Fruit fly (Drosophila melanogaster): Measurements from ENCODE around the gene Spt6.

Gene Spt6

DNA sequence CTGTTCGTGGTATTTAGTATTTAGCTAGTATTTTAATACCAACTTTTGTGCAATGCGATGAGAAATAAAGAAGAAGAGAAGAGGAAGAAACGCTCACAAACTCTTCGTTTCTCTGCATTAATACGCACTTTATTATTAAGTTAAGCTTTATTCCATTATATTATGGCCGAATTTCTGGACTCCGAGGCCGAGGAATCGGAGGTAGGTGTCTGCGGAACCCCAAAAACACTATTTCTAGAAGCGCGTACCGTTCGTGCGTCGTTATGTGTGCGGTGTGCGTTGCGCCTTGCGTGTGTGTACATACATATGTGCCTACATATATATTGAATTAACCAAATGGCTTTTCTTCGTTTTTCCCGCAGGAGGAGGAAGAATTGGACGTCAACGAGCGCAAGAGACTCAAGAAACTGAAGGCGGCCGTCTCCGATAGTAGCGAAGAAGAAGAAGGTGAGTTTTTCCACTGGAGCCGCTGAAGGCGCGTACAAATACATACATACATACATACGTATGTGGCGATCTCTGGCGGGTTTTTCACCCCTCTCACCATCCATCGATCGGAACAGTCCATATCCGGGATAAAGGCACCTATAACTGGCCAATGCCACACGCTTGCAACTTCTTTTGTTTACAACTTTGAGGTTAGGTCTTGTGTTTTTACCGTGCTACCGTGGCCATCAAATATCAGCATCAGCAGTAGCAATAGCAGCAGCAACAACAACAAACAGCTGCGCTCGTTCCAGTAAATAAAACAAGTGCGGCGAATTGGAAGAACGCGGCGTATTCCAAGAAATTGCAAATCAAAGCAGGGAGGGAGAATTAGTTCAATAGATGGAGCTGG is at the start of gene Spt6:
Spt6 (plus strand) TSS at position 53 of the 838 bp plus-strand sequence.
- TF ChIP-seq CG8478 (optimal IDR thresholded peaks at IDR 0.05) = no peak

DNA sequence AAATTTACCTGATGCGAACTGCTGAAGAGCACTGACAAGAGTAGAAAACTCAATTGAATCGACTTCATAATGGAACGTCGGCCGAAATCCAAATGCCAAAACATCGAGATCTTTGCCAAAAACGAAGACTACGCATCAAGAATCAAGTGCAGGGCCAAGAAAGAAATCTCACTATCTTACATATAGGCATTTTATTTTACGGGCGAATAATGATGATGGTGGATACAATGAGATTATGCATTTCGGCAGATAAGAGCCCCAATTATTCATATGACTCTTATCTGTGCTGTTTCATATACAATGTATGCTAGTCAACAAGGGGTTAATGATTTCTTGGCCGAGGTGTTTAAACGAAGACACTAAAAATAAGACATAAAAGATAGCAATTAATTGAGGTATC is 48.4 kb upstream of the Spt6 start, which contains the start of gene Btnd:
Btnd (minus strand) TSS at position 101 of the 400 bp plus-strand sequence.
- TF ChIP-seq CG8478 (optimal IDR thresholded peaks at IDR 0.05) (no peak), CTCF (optimal IDR thresholded peaks at IDR 0.05) (no peak)

DNA sequence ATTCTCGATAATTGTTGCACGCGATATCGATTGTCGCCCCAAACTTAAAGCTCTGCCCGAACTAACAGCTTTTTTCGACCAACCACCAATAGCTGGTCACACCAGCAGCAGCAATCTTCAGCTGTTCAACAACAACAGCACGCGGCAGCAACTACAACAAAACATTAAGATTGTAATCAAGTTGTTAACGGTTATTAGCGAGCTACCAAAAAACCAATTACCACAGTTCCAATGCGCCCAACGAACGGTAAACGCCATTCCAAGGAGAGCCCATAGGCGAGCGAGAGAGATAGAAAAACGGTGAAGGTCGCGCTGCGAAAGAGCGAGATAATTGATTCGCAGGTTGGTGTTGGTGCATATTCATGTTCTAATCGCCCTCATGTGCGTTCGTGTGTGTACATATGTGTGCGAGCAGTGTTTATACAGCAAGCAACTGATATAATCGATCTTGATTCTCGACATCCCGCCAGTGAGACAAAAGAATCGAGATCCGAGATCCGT is 47.7 kb upstream of the Spt6 start, which contains the start of gene Efr:
Efr (plus strand) TSS at position 113 of the 501 bp plus-strand sequence.
- no peak for TF ChIP-seq CG8478 (optimal IDR thresholded peaks at IDR 0.05)
- no peak for TF ChIP-seq CTCF (optimal IDR thresholded peaks at IDR 0.05)

DNA sequence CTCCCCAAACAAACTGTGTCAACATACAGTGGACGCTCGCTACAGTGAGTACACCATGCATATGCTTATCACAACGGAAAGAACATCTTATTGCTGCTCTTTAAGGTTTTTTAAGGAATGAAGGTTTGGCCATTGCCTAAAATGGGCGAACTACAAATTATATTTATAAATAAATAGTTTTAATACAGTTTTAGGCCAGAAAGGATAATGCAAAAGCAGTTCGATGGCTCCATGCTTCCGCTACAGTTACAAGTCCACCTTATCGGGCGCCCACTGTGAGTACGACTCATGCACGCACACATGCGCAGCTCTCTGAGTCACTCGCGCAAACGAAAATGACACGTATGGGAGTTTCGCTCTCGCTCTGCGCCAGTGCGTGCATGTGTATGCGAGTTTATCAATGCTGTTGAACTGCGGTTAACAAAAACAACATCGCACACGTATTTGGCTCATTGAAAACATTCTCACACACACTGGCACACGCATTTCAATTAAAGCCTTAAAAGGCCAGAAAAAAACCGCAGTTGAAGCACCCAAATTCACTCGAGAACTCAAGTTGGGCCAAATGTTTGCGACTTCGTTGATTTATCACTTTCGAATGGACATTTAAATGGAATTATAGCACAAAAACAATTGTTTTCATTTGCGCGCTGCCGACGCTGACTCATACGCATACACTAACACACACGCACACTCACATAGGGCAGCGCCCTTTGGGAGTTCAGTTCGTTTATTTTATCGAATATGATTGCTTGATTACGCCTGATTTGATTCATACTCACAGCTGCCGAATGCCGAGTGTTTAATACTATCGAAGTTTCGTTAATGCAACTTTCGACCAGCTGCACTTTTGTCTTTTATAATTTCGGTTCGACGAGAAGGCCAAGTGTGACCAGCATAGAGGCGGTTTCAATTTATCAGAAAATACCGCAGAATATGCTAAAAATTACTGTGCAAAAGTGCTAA is 43.1 kb upstream of the Spt6 start, which contains the start of gene sqh:
sqh (minus strand) TSS at position 916 of the 966 bp plus-strand sequence.
- TF ChIP-seq CTCF (optimal IDR thresholded peaks at IDR 0.05) = no peak
- TF ChIP-seq CG8478 (optimal IDR thresholded peaks at IDR 0.05) = no peak

DNA sequence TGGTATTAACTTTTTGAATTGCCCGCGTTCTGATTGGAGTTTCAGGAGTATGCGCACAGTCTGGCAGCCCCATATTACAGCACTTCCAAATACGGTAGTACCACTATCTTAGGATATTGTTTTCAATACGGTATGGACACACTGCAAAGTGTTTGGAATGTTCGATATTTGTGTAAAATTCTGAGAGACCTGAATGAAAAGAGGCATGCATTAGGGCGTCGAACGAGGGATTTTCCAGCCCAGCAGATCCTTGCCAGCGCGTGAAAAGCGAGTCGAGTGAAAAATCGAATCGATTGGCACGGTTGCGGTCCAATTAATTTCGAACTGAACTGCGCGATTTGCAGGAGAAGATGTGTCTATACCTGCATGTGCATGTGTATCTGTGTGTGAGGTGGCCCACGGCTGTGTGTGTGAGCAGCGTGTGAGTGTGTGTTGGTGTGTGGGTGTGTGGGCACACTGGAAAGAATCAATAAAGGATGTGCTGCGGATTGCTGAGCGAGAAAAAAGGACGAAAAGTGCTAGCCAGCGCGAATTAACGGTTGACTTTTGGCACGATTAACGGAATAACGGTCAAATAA is 42.0 kb upstream of the Spt6 start, which contains the start of gene dtn:
dtn (plus strand) TSS at position 176 of the 578 bp plus-strand sequence.
- TF ChIP-seq CG8478 (optimal IDR thresholded peaks at IDR 0.05) = no peak
- no peak for TF ChIP-seq CTCF (optimal IDR thresholded peaks at IDR 0.05)

DNA sequence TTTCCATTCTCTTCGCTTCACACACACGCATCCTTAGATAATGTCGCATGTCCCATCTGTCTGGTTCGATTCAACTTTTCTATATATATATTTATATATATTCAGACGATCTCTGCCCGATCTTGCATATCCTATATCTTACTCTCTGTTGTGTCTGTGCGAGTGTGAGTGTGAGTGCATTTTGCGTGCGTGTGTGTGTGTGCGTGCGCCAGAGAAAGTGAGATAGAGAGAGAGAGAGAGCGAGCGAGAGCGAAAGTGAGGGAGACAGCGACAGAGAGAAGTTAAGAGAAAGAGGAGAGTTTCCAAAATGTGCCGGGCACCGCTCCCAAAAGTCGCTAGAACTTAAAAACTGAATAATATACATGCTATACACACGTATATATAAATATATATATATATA is 35.8 kb upstream of the Spt6 start:
- no peak for TF ChIP-seq CG8478 (optimal IDR thresholded peaks at IDR 0.05)
- TF ChIP-seq CTCF (optimal IDR thresholded peaks at IDR 0.05) = no peak

DNA sequence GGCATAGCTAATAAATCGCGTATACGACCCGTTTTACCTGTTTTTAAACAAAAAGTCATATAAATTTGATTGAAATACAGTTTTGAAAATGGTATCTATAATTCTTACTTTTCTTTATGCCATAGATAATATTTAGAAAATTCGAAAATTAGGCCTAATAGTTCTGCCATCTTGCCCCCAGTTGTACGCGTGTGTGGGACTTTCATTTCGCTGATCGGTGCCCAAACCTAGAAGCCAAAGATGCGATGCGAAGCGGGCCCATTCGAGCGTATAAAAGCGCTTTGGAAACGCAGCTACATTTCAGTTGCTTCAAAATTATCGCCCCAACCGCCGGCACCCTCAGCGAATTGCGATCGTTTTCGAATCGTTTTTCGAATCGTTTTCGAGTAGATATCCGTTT is 30.6 kb upstream of the Spt6 start, which contains the start of gene CG14445:
CG14445 (plus strand) TSS at position 301 of the 400 bp plus-strand sequence.
- TF ChIP-seq CG8478 (optimal IDR thresholded peaks at IDR 0.05) (no peak), CTCF (optimal IDR thresholded peaks at IDR 0.05) (no peak)

DNA sequence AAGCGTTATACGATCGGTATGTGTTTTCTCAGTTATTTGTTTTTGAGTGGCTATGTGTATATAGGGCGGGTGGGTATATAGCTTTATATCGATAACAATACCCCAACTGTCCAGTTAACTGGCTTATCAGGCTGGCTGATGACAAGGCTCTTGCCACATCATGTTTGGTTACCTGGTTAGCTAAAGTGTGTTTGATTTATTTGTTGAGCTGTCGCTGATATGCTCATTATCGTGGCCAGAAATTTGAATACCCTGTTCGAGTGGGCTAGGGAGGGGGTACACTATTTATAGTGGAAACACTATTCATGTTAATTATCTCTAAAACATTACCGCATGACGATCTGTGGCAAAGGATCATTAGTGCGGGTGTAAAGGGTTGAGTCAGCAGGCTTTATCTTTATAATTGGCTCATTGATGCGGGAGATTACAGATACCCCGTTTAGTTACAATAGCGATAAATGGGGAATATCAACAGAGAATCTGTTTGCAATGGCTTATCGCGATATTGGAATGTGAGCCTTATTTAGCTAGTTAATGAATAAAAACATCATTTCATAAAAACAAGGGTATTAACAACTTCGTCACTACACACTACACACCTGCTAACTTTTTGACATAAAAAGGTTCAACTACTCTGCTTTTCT is 14.6 kb upstream of the Spt6 start:
- no peak for TF ChIP-seq CTCF (optimal IDR thresholded peaks at IDR 0.05)
- TF ChIP-seq CG8478 (optimal IDR thresholded peaks at IDR 0.05) = no peak

DNA sequence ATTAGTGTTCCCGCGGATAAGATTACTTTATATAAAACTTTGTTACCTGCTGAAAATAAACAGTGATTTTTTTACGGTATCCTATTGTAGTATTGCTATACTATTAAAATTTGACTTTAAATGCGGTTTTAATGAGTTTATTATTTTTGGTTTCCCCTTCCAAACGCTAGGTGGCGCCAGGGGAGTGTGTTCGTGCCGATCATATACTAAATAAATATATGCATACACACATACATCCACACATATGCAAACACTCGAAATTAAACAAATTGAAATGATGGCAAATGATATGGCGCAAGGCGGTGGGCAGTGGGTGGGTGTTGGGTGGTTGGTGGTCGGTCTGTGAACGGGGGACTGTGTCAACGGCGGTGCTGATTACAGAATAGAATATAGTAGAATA is 13.9 kb upstream of the Spt6 start:
- TF ChIP-seq CG8478 (optimal IDR thresholded peaks at IDR 0.05) (no peak), CTCF (optimal IDR thresholded peaks at IDR 0.05) (peak; percentile 65 to 79)

DNA sequence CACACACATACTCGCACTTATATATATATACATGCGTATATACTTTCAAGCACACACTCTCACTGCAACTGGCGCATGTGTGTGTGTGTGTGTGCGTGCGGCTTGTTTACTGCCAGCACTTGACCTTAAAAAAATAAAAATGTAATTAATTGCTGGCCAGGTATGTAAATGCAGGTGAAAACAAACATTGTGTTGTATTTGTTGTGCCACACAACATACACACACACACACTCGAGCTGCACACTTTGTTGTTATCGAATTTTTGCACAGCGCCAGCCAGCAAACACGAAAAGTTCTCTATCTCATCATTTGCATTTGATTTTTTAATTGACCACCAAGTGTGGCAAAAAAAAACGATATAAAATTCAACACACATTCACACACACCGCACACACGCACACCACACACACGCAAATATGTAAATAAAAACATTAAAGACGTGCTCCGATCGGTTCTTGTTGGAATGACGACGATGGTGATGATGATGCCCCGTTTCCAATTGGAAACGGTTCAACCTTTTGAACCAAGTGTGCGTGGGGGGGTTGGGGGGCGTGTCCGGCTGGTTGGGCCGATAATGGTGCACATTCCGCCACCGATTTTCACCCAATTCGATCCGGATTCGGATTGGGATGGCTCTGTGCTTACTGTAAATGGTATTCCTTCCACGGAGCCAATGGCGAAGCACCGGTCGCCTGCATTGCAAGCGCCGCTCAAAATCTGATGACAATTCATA is 12.8 kb upstream of the Spt6 start:
- no peak for TF ChIP-seq CG8478 (optimal IDR thresholded peaks at IDR 0.05)
- TF ChIP-seq CTCF (optimal IDR thresholded peaks at IDR 0.05) = no peak

DNA sequence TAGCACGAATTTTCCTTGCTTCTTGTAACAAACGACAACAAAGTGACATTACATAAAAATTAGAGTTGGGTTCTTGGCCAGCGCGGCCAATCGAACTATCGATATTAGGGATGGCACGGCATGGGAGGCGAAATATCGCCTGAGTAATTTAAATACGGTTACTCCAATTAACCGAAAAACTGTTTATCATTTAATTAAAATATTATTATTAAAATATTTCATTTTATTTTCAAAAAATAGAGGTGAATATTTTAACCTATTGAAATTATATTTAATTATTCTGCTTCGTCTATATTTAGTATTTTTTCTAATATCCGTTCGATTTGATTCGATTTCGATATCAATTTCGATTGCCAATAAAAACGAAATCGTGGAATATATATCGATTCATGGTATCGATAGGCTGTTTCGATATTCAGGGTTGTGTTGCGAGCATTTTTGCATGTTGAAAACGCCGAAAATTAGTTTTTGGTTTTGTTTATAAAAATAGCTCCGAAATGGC is 12.1 kb upstream of the Spt6 start, which contains the start of the genes Rbcn-3A and Spx:
Rbcn-3A (minus strand) TSS at position 74 of the 502 bp plus-strand sequence.
Spx (plus strand) TSS at position 409 of the 502 bp plus-strand sequence.
- no peak for TF ChIP-seq CTCF (optimal IDR thresholded peaks at IDR 0.05)
- no peak for TF ChIP-seq CG8478 (optimal IDR thresholded peaks at IDR 0.05)

DNA sequence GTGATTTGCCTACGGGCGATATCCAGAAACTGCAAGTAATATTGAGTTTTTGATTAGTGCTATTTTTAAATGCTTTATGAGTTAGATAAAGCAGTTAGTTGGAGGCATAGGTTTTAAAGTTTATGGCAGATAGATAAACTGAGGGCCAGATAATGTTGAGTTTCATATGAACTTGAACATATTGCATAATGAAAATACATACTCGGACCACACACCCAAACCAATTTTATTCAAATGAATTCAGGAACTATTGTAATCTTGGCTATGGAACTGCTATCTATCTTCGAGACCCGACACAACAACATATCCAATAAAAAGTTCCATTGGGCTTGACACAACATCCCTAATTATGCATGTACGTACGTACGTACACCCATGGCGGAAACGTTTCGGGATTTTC is 7.9 kb upstream of the Spt6 start:
- TF ChIP-seq CG8478 (optimal IDR thresholded peaks at IDR 0.05) (no peak), CTCF (optimal IDR thresholded peaks at IDR 0.05) (no peak)

DNA sequence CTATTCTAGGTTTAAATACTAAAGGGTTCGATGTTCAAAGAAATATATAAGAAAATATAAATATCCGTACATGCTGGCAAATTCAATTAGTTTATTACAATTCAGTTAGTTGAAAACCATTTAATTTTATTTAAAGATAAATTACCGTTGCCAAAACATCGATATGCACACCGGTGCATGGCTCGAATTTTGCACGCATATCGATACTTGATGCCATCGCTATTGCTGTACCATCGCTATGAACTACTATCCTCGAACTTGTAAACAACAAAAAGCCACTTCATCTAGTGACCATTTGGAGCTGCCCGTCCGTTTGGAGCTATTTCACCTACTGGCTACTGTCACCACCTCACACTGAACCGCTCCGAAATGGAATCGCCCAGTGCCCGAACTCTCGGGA is 6.7 kb upstream of the Spt6 start, which contains the start of gene Josd:
Josd (plus strand) TSS at position 270 of the 400 bp plus-strand sequence.
- TF ChIP-seq CTCF (optimal IDR thresholded peaks at IDR 0.05) = no peak
- TF ChIP-seq CG8478 (optimal IDR thresholded peaks at IDR 0.05) = no peak

Data from S2 (cell line).